Fruit fly (Drosophila melanogaster) whole organism, embryonic: ENCODE data around the gene CG3040.

Experiments used
- B-H1 ChIP-seq: fragments of 200-800 bp; sonication (Bioruptor generic); IDR thresholded peaks from 3 replicates; pipeline ENCODE4 v1.3.6; 2022; ENCODE audit warnings: missing biosample characterization, missing genetic modification characterization
- Blimp-1 ChIP-seq: fragments of 200-800 bp; sonication (Bioruptor generic); optimal IDR thresholded peaks from 3 replicates; lab custom pipeline; 2018; ENCODE audit warnings: missing biosample characterization, missing genetic modification characterization, mild to moderate bottlenecking, moderate library complexity, missing genetic modification reagents
- CG10209 ChIP-seq: fragments of 200-800 bp; sonication (Bioruptor generic); optimal IDR thresholded peaks from 3 replicates; lab custom pipeline; 2017; ENCODE audit warnings: missing biosample characterization, mild to moderate bottlenecking, missing genetic modification characterization, missing genetic modification reagents
- CG10267 ChIP-seq: fragments of 200-800 bp; sonication (Bioruptor generic); optimal IDR thresholded peaks from 2 replicates; lab custom pipeline; 2018; ENCODE audit warnings: missing biosample characterization, mild to moderate bottlenecking, missing genetic modification characterization, moderate library complexity
- CG10274 ChIP-seq: fragments of 200-800 bp; sonication (Bioruptor generic); optimal IDR thresholded peaks from 3 replicates; lab custom pipeline; 2017; ENCODE audit warnings: missing biosample characterization, mild to moderate bottlenecking, missing genetic modification characterization
- CG11456 ChIP-seq: fragments of 200-800 bp; sonication (Bioruptor generic); IDR thresholded peaks from 3 replicates; pipeline ENCODE4 v1.3.6; 2022; ENCODE audit warnings: missing biosample characterization, missing genetic modification characterization
- CG12299 ChIP-seq: fragments of 200-800 bp; sonication (Bioruptor generic); optimal IDR thresholded peaks from 2 replicates; lab custom pipeline; 2018; ENCODE audit warnings: missing biosample characterization, mild to moderate bottlenecking, missing genetic modification characterization
- CG12391 ChIP-seq: fragments of 200-800 bp; sonication (Bioruptor generic); optimal IDR thresholded peaks from 3 replicates; lab custom pipeline; 2018; ENCODE audit warnings: missing biosample characterization, mild to moderate bottlenecking, missing genetic modification characterization, moderate library complexity
- CG12659 ChIP-seq: fragments of 200-800 bp; sonication (Bioruptor generic); optimal IDR thresholded peaks from 3 replicates; lab custom pipeline; 2017; ENCODE audit warnings: mild to moderate bottlenecking, missing biosample characterization, missing genetic modification reagents, missing genetic modification characterization
- CG15601 ChIP-seq: fragments of 200-800 bp; sonication (Bioruptor generic); optimal IDR thresholded peaks from 3 replicates; lab custom pipeline; 2019; ENCODE audit warnings: missing biosample characterization, mild to moderate bottlenecking, missing genetic modification characterization, moderate library complexity
- CG17359 ChIP-seq: fragments of 200-800 bp; sonication (Bioruptor generic); optimal IDR thresholded peaks from 3 replicates; lab custom pipeline; 2018; ENCODE audit warnings: missing biosample characterization, mild to moderate bottlenecking, missing genetic modification characterization, moderate library complexity
- CG1792 ChIP-seq: fragments of 200-800 bp; sonication (Bioruptor generic); optimal IDR thresholded peaks from 2 replicates; lab custom pipeline; 2016; ENCODE audit warnings: missing biosample characterization, missing genetic modification characterization
- CG18599 ChIP-seq: fragments of 200-800 bp; sonication (Bioruptor generic); optimal IDR thresholded peaks from 3 replicates; lab custom pipeline; 2017; ENCODE audit warnings: missing biosample characterization, missing genetic modification characterization, mild to moderate bottlenecking, moderate library complexity, missing genetic modification reagents
- CG18619 ChIP-seq: fragments of 200-800 bp; sonication (Bioruptor generic); optimal IDR thresholded peaks from 3 replicates; lab custom pipeline; 2017; ENCODE audit warnings: missing biosample characterization, mild to moderate bottlenecking, missing genetic modification characterization
- CG2202 ChIP-seq: fragments of 200-800 bp; sonication (Bioruptor generic); optimal IDR thresholded peaks from 2 replicates; lab custom pipeline; 2018; ENCODE audit warnings: missing biosample characterization, mild to moderate bottlenecking, missing genetic modification characterization
- CG2712 ChIP-seq: fragments of 200-800 bp; optimal IDR thresholded peaks from 3 replicates; lab custom pipeline; 2019; ENCODE audit warnings: missing biosample characterization, mild to moderate bottlenecking, missing genetic modification characterization, moderate library complexity
- CG2889 ChIP-seq: fragments of 200-800 bp; sonication (Bioruptor generic); IDR thresholded peaks from 3 replicates; pipeline ENCODE4 v1.3.6; 2022; ENCODE audit warnings: missing biosample characterization, missing genetic modification characterization
- CG31224 ChIP-seq: fragments of 200-800 bp; sonication (Bioruptor generic); IDR thresholded peaks from 2 replicates; pipeline ENCODE4 v1.3.6; 2022; ENCODE audit warnings: missing biosample characterization, missing genetic modification characterization
- CG31365 ChIP-seq: fragments of 200-800 bp; sonication (Bioruptor generic); optimal IDR thresholded peaks from 2 replicates; lab custom pipeline; 2018; ENCODE audit warnings: missing biosample characterization, mild to moderate bottlenecking, missing genetic modification characterization
- CG31441 ChIP-seq: fragments of 200-800 bp; sonication (Bioruptor generic); IDR thresholded peaks from 2 replicates; pipeline ENCODE4 v1.3.6; 2022; ENCODE audit warnings: missing biosample characterization, missing genetic modification characterization
- CG3281 ChIP-seq: fragments of 200-800 bp; sonication (Bioruptor generic); optimal IDR thresholded peaks from 3 replicates; lab custom pipeline; 2017; ENCODE audit warnings: missing biosample characterization, mild to moderate bottlenecking, missing genetic modification characterization
- CG34422 ChIP-seq: fragments of 200-800 bp; sonication (Bioruptor generic); IDR thresholded peaks from 3 replicates; pipeline ENCODE4 v1.3.6; 2022; ENCODE audit warnings: missing biosample characterization, missing genetic modification characterization
- CG4617 ChIP-seq: fragments of 200-800 bp; sonication (Bioruptor generic); optimal IDR thresholded peaks from 3 replicates; lab custom pipeline; 2016; ENCODE audit warnings: missing biosample characterization, missing genetic modification characterization, borderline replicate concordance
- CG7372 ChIP-seq: fragments of 200-800 bp; sonication (Bioruptor generic); IDR thresholded peaks from 2 replicates; pipeline ENCODE4 v1.3.6; 2022; ENCODE audit warnings: missing biosample characterization, missing genetic modification characterization
- CG7556 ChIP-seq: fragments of 200-800 bp; sonication (Bioruptor generic); optimal IDR thresholded peaks from 2 replicates; lab custom pipeline; 2017; ENCODE audit warnings: missing biosample characterization, mild to moderate bottlenecking, missing genetic modification characterization
- CG7987 ChIP-seq: fragments of 200-800 bp; sonication (Bioruptor generic); optimal IDR thresholded peaks from 2 replicates; lab custom pipeline; 2018; ENCODE audit warnings: missing biosample characterization, mild to moderate bottlenecking, missing genetic modification characterization, moderate library complexity
- CG8944 ChIP-seq: fragments of 200-800 bp; sonication (Bioruptor generic); optimal IDR thresholded peaks from 3 replicates; lab custom pipeline; 2016; ENCODE audit warnings: missing biosample characterization, missing genetic modification characterization
- CrebB ChIP-seq: fragments of 200-800 bp; sonication (Bioruptor generic); optimal IDR thresholded peaks from 3 replicates; lab custom pipeline; 2018; ENCODE audit warnings: missing biosample characterization, mild to moderate bottlenecking, missing genetic modification characterization
- HHEX ChIP-seq: fragments of 200-800 bp; sonication (Bioruptor generic); optimal IDR thresholded peaks from 3 replicates; lab custom pipeline; 2017; ENCODE audit warnings: missing biosample characterization, mild to moderate bottlenecking, missing genetic modification characterization, missing genetic modification reagents
- HLH3B ChIP-seq: fragments of 200-800 bp; sonication (Bioruptor generic); IDR thresholded peaks from 2 replicates; pipeline ENCODE4 v1.3.6; 2022; ENCODE audit warnings: missing biosample characterization, missing genetic modification characterization
- Lpt ChIP-seq: fragments of >200 bp; optimal IDR thresholded peaks from 2 replicates; lab custom pipeline; 2018; ENCODE audit warnings: missing biosample characterization, missing genetic modification characterization
- Ptx1 ChIP-seq: fragments of 200-800 bp; sonication (Bioruptor generic); IDR thresholded peaks from 2 replicates; pipeline ENCODE4 v1.3.6; 2022; ENCODE audit warnings: missing biosample characterization, missing genetic modification characterization
- bbx ChIP-seq: fragments of 200-800 bp; sonication (Bioruptor generic); IDR thresholded peaks from 2 replicates; pipeline ENCODE4 v1.3.6; 2022; ENCODE audit warnings: missing biosample characterization, missing genetic modification characterization; ENCODE audit not compliant: partially characterized antibody
- bigmax ChIP-seq: fragments of 200-800 bp; sonication (Bioruptor generic); optimal IDR thresholded peaks from 2 replicates; lab custom pipeline; 2018; ENCODE audit warnings: missing biosample characterization, mild to moderate bottlenecking, missing genetic modification characterization
- dmrt99B ChIP-seq: fragments of 200-800 bp; sonication (Bioruptor generic); optimal IDR thresholded peaks from 2 replicates; lab custom pipeline; 2018; ENCODE audit warnings: missing biosample characterization, mild to moderate bottlenecking, missing genetic modification characterization, moderate library complexity
- fd64A ChIP-seq: fragments of 200-800 bp; sonication (Bioruptor generic); optimal IDR thresholded peaks from 3 replicates; lab custom pipeline; 2018; ENCODE audit warnings: missing biosample characterization, mild to moderate bottlenecking, missing genetic modification characterization
- fru ChIP-seq: fragments of >200 bp; optimal IDR thresholded peaks from 2 replicates; lab custom pipeline; 2017
- hth ChIP-seq: fragments of >200 bp; optimal IDR thresholded peaks from 2 replicates; lab custom pipeline; 2017; ENCODE audit warnings: inconsistent platforms
- inv ChIP-seq: fragments of 200-800 bp; sonication (Bioruptor generic); IDR thresholded peaks from 2 replicates; pipeline ENCODE4 v1.3.6; 2022; ENCODE audit warnings: missing biosample characterization, missing genetic modification characterization; ENCODE audit not compliant: partially characterized antibody
- lbe ChIP-seq: fragments of 200-800 bp; sonication (Bioruptor generic); optimal IDR thresholded peaks from 2 replicates; lab custom pipeline; 2016; ENCODE audit warnings: missing biosample characterization, mild to moderate bottlenecking, missing genetic modification characterization
- nom ChIP-seq: fragments of 200-800 bp; sonication (Bioruptor generic); optimal IDR thresholded peaks from 2 replicates; lab custom pipeline; 2017; ENCODE audit warnings: missing biosample characterization, missing genetic modification characterization, mild to moderate bottlenecking, moderate library complexity, missing genetic modification reagents
- schlank ChIP-seq: fragments of 200-800 bp; sonication (Bioruptor generic); optimal IDR thresholded peaks from 2 replicates; lab custom pipeline; 2018; ENCODE audit warnings: missing biosample characterization, mild to moderate bottlenecking, missing genetic modification characterization
- sim ChIP-seq: fragments of 200-800 bp; sonication (Bioruptor generic); IDR thresholded peaks from 2 replicates; pipeline ENCODE4 v1.3.6; 2022; ENCODE audit warnings: missing biosample characterization, missing genetic modification characterization
- so ChIP-seq: fragments of 200-800 bp; sonication (Bioruptor generic); IDR thresholded peaks from 3 replicates; pipeline ENCODE4 v1.3.6; 2022; ENCODE audit warnings: missing biosample characterization, missing genetic modification characterization
- stc ChIP-seq: fragments of 200-800 bp; sonication (Bioruptor generic); IDR thresholded peaks from 2 replicates; pipeline ENCODE4 v1.3.6; 2022; ENCODE audit warnings: missing biosample characterization, missing genetic modification characterization
- tgo ChIP-seq: fragments of 200-800 bp; sonication (Bioruptor generic); IDR thresholded peaks from 3 replicates; pipeline ENCODE4 v1.3.6; 2022; ENCODE audit warnings: missing biosample characterization, missing genetic modification characterization
- tio ChIP-seq: fragments of 200-800 bp; sonication (Bioruptor generic); optimal IDR thresholded peaks from 2 replicates; lab custom pipeline; 2017; ENCODE audit warnings: missing biosample characterization, missing genetic modification characterization, inconsistent platforms
- tna ChIP-seq: fragments of 200-800 bp; sonication (Bioruptor generic); IDR thresholded peaks from 2 replicates; pipeline ENCODE4 v1.3.6; 2022; ENCODE audit warnings: missing biosample characterization, missing genetic modification characterization; ENCODE audit not compliant: partially characterized antibody
- yki ChIP-seq: fragments of >200 bp; optimal IDR thresholded peaks from 3 replicates; lab custom pipeline; 2018

Gene CG3040

dm6 chrX:7013320-7014214, 40.4 kb upstream of the CG3040 start, which contains the start of the genes CG3032 and CG4593 (continued):
- TF ChIP-seq Blimp-1 (GFP tag; lab: Kevin White, UChicago), result peak; percentile 67
- TF ChIP-seq sim, result no peak
- TF ChIP-seq lbe (GFP tag; lab: Kevin White, UChicago), result peak; percentile 68
- TF ChIP-seq nom (GFP tag; lab: Kevin White, UChicago), result peak; percentile 66
- TF ChIP-seq hth (lab: Kevin White, UChicago), result no peak
- no peak for TF ChIP-seq inv (GFP tag; lab: Robert Waterston, UW)
- peak; percentile 86 for TF ChIP-seq CG18599 (GFP tag; lab: Kevin White, UChicago)
- TF ChIP-seq HLH3B, result peak; percentile 88
- TF ChIP-seq CG10267, result peak; percentile 67
- peak; percentile 43 for TF ChIP-seq CG2202
- peak; percentile 54 for TF ChIP-seq CG7987 (GFP tag; lab: Kevin White, UChicago)
- TF ChIP-seq fru, result no peak
- TF ChIP-seq CG10209, result peak; percentile 74
- peak; percentile 88 for TF ChIP-seq tgo (GFP tag; lab: Robert Waterston, UW)
- TF ChIP-seq CG34422 (GFP tag; lab: Robert Waterston, UW), result peak; percentile 92
- peak; percentile 85 for TF ChIP-seq CG7372 (GFP tag; lab: Robert Waterston, UW)
- peak; percentile 87 for TF ChIP-seq CG11456 (GFP tag; lab: Robert Waterston, UW)
- TF ChIP-seq CG31365 (tag; lab: Kevin White, UChicago), result peak; percentile 29
- TF ChIP-seq B-H1, result peak; percentile 91
- no peak for TF ChIP-seq bigmax (GFP tag; lab: Kevin White, UChicago)
- peak; percentile 95 for TF ChIP-seq Ptx1
- TF ChIP-seq CG7556, result peak; percentile 64
- TF ChIP-seq CrebB (tag; lab: Kevin White, UChicago), result peak; percentile 65
- peak; percentile 80 for TF ChIP-seq dmrt99B (tag; lab: Kevin White, UChicago)
- peak; percentile 67 for TF ChIP-seq CG8944 (GFP tag; lab: Kevin White, UChicago)
- peak; percentile 64 for TF ChIP-seq CG15601 (tag; lab: Kevin White, UChicago)
- no peak for TF ChIP-seq bbx (GFP tag; lab: Robert Waterston, UW)
- TF ChIP-seq CG12391 (tag; lab: Kevin White, UChicago), result peak; percentile 85
- peak; percentile 82 for TF ChIP-seq CG2712 (tag; lab: Kevin White, UChicago)
- TF ChIP-seq HHEX (GFP tag; lab: Kevin White, UChicago), result peak; percentile 70
- peak; percentile 23 for TF ChIP-seq CG1792
- no peak for TF ChIP-seq tna (GFP tag; lab: Robert Waterston, UW)
- no peak for TF ChIP-seq fd64A (GFP tag; lab: Kevin White, UChicago)
- TF ChIP-seq schlank (tag; lab: Kevin White, UChicago), result peak; percentile 49
- peak; percentile 60 for TF ChIP-seq tio (GFP tag; lab: Kevin White, UChicago)
- TF ChIP-seq CG31441, result peak; percentile 81
- peak; percentile 81 for TF ChIP-seq CG3281 (GFP tag; lab: Kevin White, UChicago)
- no peak for TF ChIP-seq CG10274
- peak; percentile 71 for TF ChIP-seq CG18619 (GFP tag; lab: Kevin White, UChicago)
- TF ChIP-seq so (GFP tag; lab: Robert Waterston, UW), result peak; percentile 82
- no peak for TF ChIP-seq Lpt (GFP tag; lab: Kevin White, UChicago)
- peak; percentile 86 for TF ChIP-seq CG4617 (GFP tag; lab: Kevin White, UChicago)
- peak; percentile 81 for TF ChIP-seq CG12659
- TF ChIP-seq CG17359 (tag; lab: Kevin White, UChicago), result peak; percentile 82
- TF ChIP-seq CG12299 (tag; lab: Kevin White, UChicago), result peak; percentile 62
- TF ChIP-seq yki (lab: Kevin White, UChicago), result no peak
- TF ChIP-seq CG2889 (GFP tag; lab: Robert Waterston, UW), result peak; percentile 87
- peak; percentile 84 for TF ChIP-seq stc
- peak; percentile 82 for TF ChIP-seq CG31224 (GFP tag; lab: Robert Waterston, UW)
